In genomic region chrX:3360437-3361075, dm6 we compare ENCODE assay signal across 1 fruit fly cellular context.
A peak's percentile ranks its signal among the peaks of the same experiment; 100 is the strongest.
TF ChIP-seq lines count a peak whose summit lies in the region.

No protein-coding gene starts in this region.

TF ChIP-seq in whole organism, embryonic, 481 proteins besides CTCF, POLR2A, EP300 and RAD21 (continued from another document and continues in another):
- TF ChIP-seq CG7357 (GFP tag; IDR thresholded peaks at IDR 0.05; lab: Robert Waterston, UW) (0 out of 3 replicates have a peak, but pooled peaks have one; percentile 38), Nf-YA (GFP tag; IDR thresholded peaks at IDR 0.05; lab: Robert Waterston, UW) (no peak), CG1792 (GFP tag; optimal IDR thresholded peaks at IDR 0.05; lab: Kevin White, UChicago) (peak; percentile 32), Bgb (GFP tag; IDR thresholded peaks at IDR 0.05; lab: Robert Waterston, UW; ENCODE audit: partially characterized antibody) (no peak), CG13894 (tag; optimal IDR thresholded peaks at IDR 0.05; lab: Kevin White, UChicago) (no peak), CG10274 (GFP tag; optimal IDR thresholded peaks at IDR 0.05; lab: Kevin White, UChicago) (peak; percentile 98), gt (GFP tag; IDR thresholded peaks at IDR 0.05; lab: Robert Waterston, UW) (no peak), Dref (GFP tag; IDR thresholded peaks at IDR 0.05; lab: Robert Waterston, UW) (no peak), Antp (GFP tag; optimal IDR thresholded peaks at IDR 0.05; lab: Kevin White, UChicago) (peak; percentile 61), hkb (optimal IDR thresholded peaks at IDR 0.05; lab: Kevin White, UChicago) (no peak), hkb (GFP tag; IDR thresholded peaks at IDR 0.05; lab: Robert Waterston, UW) (peak; percentile 45), CG10267 (tag; optimal IDR thresholded peaks at IDR 0.05; lab: Kevin White, UChicago) (peak; percentile 47), CG9797 (GFP tag; optimal IDR thresholded peaks at IDR 0.05; lab: Kevin White, UChicago) (no peak), ara (GFP tag; IDR thresholded peaks at IDR 0.05; lab: Robert Waterston, UW) (no peak), CG6689 (GFP tag; IDR thresholded peaks at IDR 0.05; lab: Robert Waterston, UW) (peak; percentile 59), Hr39 (optimal IDR thresholded peaks at IDR 0.05; lab: Kevin White, UChicago) (no peak), CG12391 (tag; optimal IDR thresholded peaks at IDR 0.05; lab: Kevin White, UChicago) (peak; percentile 69), Fer1 (GFP tag; optimal IDR thresholded peaks at IDR 0.05; lab: Kevin White, UChicago) (peak; percentile 66), CG11560 (tag; IDR thresholded peaks at IDR 0.05; lab: Robert Waterston, UW) (peak; percentile 37; the same call in 1 of the 3 replicates), Meics (GFP tag; optimal IDR thresholded peaks at IDR 0.05; lab: Kevin White, UChicago) (peak; percentile 82), CG11504 (tag; optimal IDR thresholded peaks at IDR 0.05; lab: Kevin White, UChicago) (peak; percentile 81), CG2120 (GFP tag; optimal IDR thresholded peaks at IDR 0.05; lab: Kevin White, UChicago) (peak; percentile 86), Sry-δ (GFP tag; optimal IDR thresholded peaks at IDR 0.05; lab: Kevin White, UChicago) (peak; percentile 19), Opbp (GFP tag; IDR thresholded peaks at IDR 0.05; lab: Robert Waterston, UW; ENCODE audit: partially characterized antibody) (no peak), CG12071 (GFP tag; optimal IDR thresholded peaks at IDR 0.05; lab: Kevin White, UChicago) (peak; percentile 34), tgo (GFP tag; IDR thresholded peaks at IDR 0.05; lab: Robert Waterston, UW) (peak; percentile 37; the same call in 2 of the 3 replicates), phol (tag; optimal IDR thresholded peaks at IDR 0.05; lab: Kevin White, UChicago) (peak; percentile 73), CG31441 (GFP tag; IDR thresholded peaks at IDR 0.05; lab: Robert Waterston, UW) (peak; percentile 54; the same call in 1 of the 2 replicates), Mrtf (GFP tag; IDR thresholded peaks at IDR 0.05; lab: Robert Waterston, UW) (peak; percentile 30; the same call in 1 of the 3 replicates), pros (GFP tag; optimal IDR thresholded peaks at IDR 0.05; lab: Kevin White, UChicago) (no peak), CG15479 (GFP tag; optimal IDR thresholded peaks at IDR 0.05; lab: Kevin White, UChicago) (no peak), Myb (GFP tag; optimal IDR thresholded peaks at IDR 0.05; lab: Kevin White, UChicago) (peak; percentile 59), Dad (GFP tag; optimal IDR thresholded peaks at IDR 0.05; lab: Kevin White, UChicago) (no peak), CG15073 (GFP tag; optimal IDR thresholded peaks at IDR 0.05; lab: Kevin White, UChicago) (no peak), CG15601 (tag; optimal IDR thresholded peaks at IDR 0.05; lab: Kevin White, UChicago) (peak; percentile 39), CG9817 (tag; optimal IDR thresholded peaks at IDR 0.05; lab: Kevin White, UChicago) (peak; percentile 47), Lpt (GFP tag; optimal IDR thresholded peaks at IDR 0.05; lab: Kevin White, UChicago) (no peak), kay (GFP tag; optimal IDR thresholded peaks at IDR 0.05; lab: Kevin White, UChicago) (peak; percentile 8), CG42726 (GFP tag; IDR thresholded peaks at IDR 0.05; lab: Robert Waterston, UW; ENCODE audit: partially characterized antibody) (no peak), row (GFP tag; IDR thresholded peaks at IDR 0.05; lab: Robert Waterston, UW) (peak; percentile 67), usp (GFP tag; optimal IDR thresholded peaks at IDR 0.05; lab: Kevin White, UChicago) (no peak), CG17568 (GFP tag; optimal IDR thresholded peaks at IDR 0.05; lab: Kevin White, UChicago) (peak; percentile 12), CG8765 (GFP tag; IDR thresholded peaks at IDR 0.05; lab: Robert Waterston, UW) (no peak), z (GFP tag; IDR thresholded peaks at IDR 0.05; lab: Robert Waterston, UW) (no peak), peb (GFP tag; IDR thresholded peaks at IDR 0.05; lab: Robert Waterston, UW) (no peak), slbo (GFP tag; IDR thresholded peaks at IDR 0.05; lab: Robert Waterston, UW) (peak; percentile 74), cato (GFP tag; optimal IDR thresholded peaks at IDR 0.05; lab: Kevin White, UChicago; ENCODE audit: borderline replicate concordance) (no peak), E2f1 (GFP tag; IDR thresholded peaks at IDR 0.05; lab: Robert Waterston, UW) (0 out of 2 replicates have a peak, but pooled peaks have one; percentile 10), hbn (GFP tag; IDR thresholded peaks at IDR 0.05; lab: Robert Waterston, UW; ENCODE audit: partially characterized antibody) (no peak), tin (GFP tag; optimal IDR thresholded peaks at IDR 0.05; lab: Kevin White, UChicago) (peak; percentile 34), eyg (GFP tag; optimal IDR thresholded peaks at IDR 0.05; lab: Kevin White, UChicago) (peak; percentile 45), CG10462 (GFP tag; optimal IDR thresholded peaks at IDR 0.05; lab: Kevin White, UChicago) (peak; percentile 46), Oaz (GFP tag; IDR thresholded peaks at IDR 0.05; lab: Robert Waterston, UW) (no peak), CG10147 (GFP tag; optimal IDR thresholded peaks at IDR 0.05; lab: Kevin White, UChicago) (peak; percentile 82), chinmo (GFP tag; IDR thresholded peaks at IDR 0.05; lab: Robert Waterston, UW; ENCODE audit: partially characterized antibody) (no peak), CG13287 (GFP tag; IDR thresholded peaks at IDR 0.05; lab: Robert Waterston, UW; ENCODE audit: partially characterized antibody) (no peak), CG33557 (GFP tag; optimal IDR thresholded peaks at IDR 0.05; lab: Kevin White, UChicago) (no peak), dmrt99B (tag; optimal IDR thresholded peaks at IDR 0.05; lab: Kevin White, UChicago) (peak; percentile 78), disco-r (GFP tag; optimal IDR thresholded peaks at IDR 0.05; lab: Kevin White, UChicago) (peak; percentile 60), dpn (GFP tag; optimal IDR thresholded peaks at IDR 0.05; lab: Kevin White, UChicago) (peak; percentile 69 to 73), esg (GFP tag; conservative IDR thresholded peaks at IDR 0.05; lab: Robert Waterston, UW) (0 out of 2 replicates have a peak, but pooled peaks have one; percentile 13), CG12769 (tag; optimal IDR thresholded peaks at IDR 0.05; lab: Kevin White, UChicago) (peak; percentile 26), Xrp1 (GFP tag; IDR thresholded peaks at IDR 0.05; lab: Robert Waterston, UW) (peak; percentile 31; the same call in 1 of the 2 replicates), CG3847 (GFP tag; IDR thresholded peaks at IDR 0.05; lab: Robert Waterston, UW) (peak; percentile 70), Sox102F (GFP tag; optimal IDR thresholded peaks at IDR 0.05; lab: Kevin White, UChicago) (peak; percentile 68), Aef1 (GFP tag; IDR thresholded peaks at IDR 0.05; lab: Robert Waterston, UW) (peak; percentile 35; the same call in 1 of the 3 replicates), CG15269 (tag; optimal IDR thresholded peaks at IDR 0.05; lab: Kevin White, UChicago) (peak; percentile 77), fu2 (GFP tag; optimal IDR thresholded peaks at IDR 0.05; lab: Kevin White, UChicago) (peak; percentile 71), oc (tag; optimal IDR thresholded peaks at IDR 0.05; lab: Kevin White, UChicago) (no peak), fd102C (GFP tag; optimal IDR thresholded peaks at IDR 0.05; lab: Kevin White, UChicago) (no peak), CG11085 (GFP tag; IDR thresholded peaks at IDR 0.05; lab: Robert Waterston, UW) (no peak), croc (GFP tag; conservative IDR thresholded peaks at IDR 0.05; lab: Robert Waterston, UW) (no peak), CG31388 (GFP tag; optimal IDR thresholded peaks at IDR 0.05; lab: Kevin White, UChicago) (no peak), pfk (GFP tag; optimal IDR thresholded peaks at IDR 0.05; lab: Kevin White, UChicago) (no peak), CG30020 (tag; optimal IDR thresholded peaks at IDR 0.05; lab: Kevin White, UChicago) (no peak), Ssrp (tag; optimal IDR thresholded peaks at IDR 0.05; lab: Kevin White, UChicago) (peak; percentile 47), CG10654 (GFP tag; optimal IDR thresholded peaks at IDR 0.05; lab: Kevin White, UChicago) (peak; percentile 41), Elba2 (GFP tag; optimal IDR thresholded peaks at IDR 0.05; lab: Kevin White, UChicago) (no peak), ems (GFP tag; optimal IDR thresholded peaks at IDR 0.05; lab: Kevin White, UChicago) (peak; percentile 23), CG6791 (GFP tag; IDR thresholded peaks at IDR 0.05; lab: Robert Waterston, UW; ENCODE audit: partially characterized antibody) (no peak), da (GFP tag; optimal IDR thresholded peaks at IDR 0.05; lab: Kevin White, UChicago) (no peak), zfh2 (GFP tag; optimal IDR thresholded peaks at IDR 0.05; lab: Kevin White, UChicago) (peak; percentile 83), Hmx (GFP tag; optimal IDR thresholded peaks at IDR 0.05; lab: Kevin White, UChicago) (peak; percentile 60), luna (GFP tag; optimal IDR thresholded peaks at IDR 0.05; lab: Kevin White, UChicago) (peak; percentile 32), Neu2 (GFP tag; optimal IDR thresholded peaks at IDR 0.05; lab: Kevin White, UChicago; ENCODE audit: borderline replicate concordance) (no peak), danr (GFP tag; IDR thresholded peaks at IDR 0.05; lab: Robert Waterston, UW) (0 out of 2 replicates have a peak, but pooled peaks have one; percentile 31), slp2 (GFP tag; optimal IDR thresholded peaks at IDR 0.05; lab: Kevin White, UChicago) (peak; percentile 24), CG7786 (GFP tag; optimal IDR thresholded peaks at IDR 0.05; lab: Kevin White, UChicago) (peak; percentile 78), jigr1 (GFP tag; IDR thresholded peaks at IDR 0.05; lab: Robert Waterston, UW) (no peak), CG11247 (GFP tag; IDR thresholded peaks at IDR 0.05; lab: Robert Waterston, UW) (0 out of 2 replicates have a peak, but pooled peaks have one; percentile 35), CG2129 (GFP tag; IDR thresholded peaks at IDR 0.05; lab: Robert Waterston, UW; ENCODE audit: partially characterized antibody) (no peak), sc (optimal IDR thresholded peaks at IDR 0.05; lab: Kevin White, UChicago) (no peak), sc (GFP tag; optimal IDR thresholded peaks at IDR 0.05; lab: Kevin White, UChicago) (peak; percentile 25), crol (GFP tag; IDR thresholded peaks at IDR 0.05; lab: Robert Waterston, UW) (no peak), H15 (GFP tag; IDR thresholded peaks at IDR 0.05; lab: Robert Waterston, UW) (no peak), dmrt11E (tag; optimal IDR thresholded peaks at IDR 0.05; lab: Kevin White, UChicago) (peak; percentile 37), vfl (GFP tag; optimal IDR thresholded peaks at IDR 0.05; lab: Kevin White, UChicago) (peak; percentile 64), dm (GFP tag; optimal IDR thresholded peaks at IDR 0.05; lab: Kevin White, UChicago) (peak; percentile 90), fd96Cb (tag; optimal IDR thresholded peaks at IDR 0.05; lab: Kevin White, UChicago) (peak; percentile 65), sens (GFP tag; lab: Kevin White, UChicago) (peak; percentile 89), ttk (GFP tag; IDR thresholded peaks at IDR 0.05; lab: Robert Waterston, UW) (no peak), jumu (GFP tag; optimal IDR thresholded peaks at IDR 0.05; lab: Kevin White, UChicago) (peak; percentile 50), Atf6 (GFP tag; IDR thresholded peaks at IDR 0.05; lab: Robert Waterston, UW) (peak; percentile 74; the same call in 1 of the 2 replicates), HLHmδ (GFP tag; optimal IDR thresholded peaks at IDR 0.05; lab: Kevin White, UChicago) (no peak), Poxn (GFP tag; IDR thresholded peaks at IDR 0.05; lab: Robert Waterston, UW) (no peak), zen (tag; optimal IDR thresholded peaks at IDR 0.05; lab: Kevin White, UChicago) (no peak), ap (GFP tag; IDR thresholded peaks at IDR 0.05; lab: Robert Waterston, UW) (no peak), ash1 (GFP tag; optimal IDR thresholded peaks at IDR 0.05; lab: Kevin White, UChicago) (no peak), CG3726 (GFP tag; IDR thresholded peaks at IDR 0.05; lab: Robert Waterston, UW) (no peak), CG34224 (GFP tag; IDR thresholded peaks at IDR 0.05; lab: Robert Waterston, UW; ENCODE audit: partially characterized antibody) (no peak), wdn (GFP tag; IDR thresholded peaks at IDR 0.05; lab: Robert Waterston, UW) (peak; percentile 57), CG13424 (tag; optimal IDR thresholded peaks at IDR 0.05; lab: Kevin White, UChicago) (peak; percentile 71), nerfin-1 (tag; optimal IDR thresholded peaks at IDR 0.05; lab: Kevin White, UChicago) (peak; percentile 43), grau (tag; optimal IDR thresholded peaks at IDR 0.05; lab: Kevin White, UChicago) (peak; percentile 84), CG8478 (optimal IDR thresholded peaks at IDR 0.05; lab: Kevin White, UChicago) (no peak), ham (GFP tag; IDR thresholded peaks at IDR 0.05; lab: Robert Waterston, UW) (no peak), Awh (GFP tag; IDR thresholded peaks at IDR 0.05; lab: Robert Waterston, UW) (no peak), CG9727 (GFP tag; optimal IDR thresholded peaks at IDR 0.05; lab: Kevin White, UChicago) (peak; percentile 73), CG8924 (tag; optimal IDR thresholded peaks at IDR 0.05; lab: Kevin White, UChicago) (peak; percentile 79), CG7271 (tag; optimal IDR thresholded peaks at IDR 0.05; lab: Kevin White, UChicago) (no peak), CG18011 (GFP tag; optimal IDR thresholded peaks at IDR 0.05; lab: Kevin White, UChicago) (peak; percentile 20), CG4854 (GFP tag; optimal IDR thresholded peaks at IDR 0.05; lab: Kevin White, UChicago) (peak; percentile 45), CG16813 (GFP tag; IDR thresholded peaks at IDR 0.05; lab: Robert Waterston, UW; ENCODE audit: partially characterized antibody) (no peak), CG8388 (GFP tag; optimal IDR thresholded peaks at IDR 0.05; lab: Kevin White, UChicago) (peak; percentile 40), GATAe (GFP tag; conservative IDR thresholded peaks at IDR 0.05; lab: Robert Waterston, UW) (no peak), CG12659 (GFP tag; optimal IDR thresholded peaks at IDR 0.05; lab: Kevin White, UChicago) (peak; percentile 81), CkIIα-i1 (GFP tag; IDR thresholded peaks at IDR 0.05; lab: Robert Waterston, UW) (no peak), bigmax (GFP tag; optimal IDR thresholded peaks at IDR 0.05; lab: Kevin White, UChicago) (no peak), CG18262 (tag; optimal IDR thresholded peaks at IDR 0.05; lab: Kevin White, UChicago) (peak; percentile 71), CG8281 (tag; optimal IDR thresholded peaks at IDR 0.05; lab: Kevin White, UChicago) (peak; percentile 30), psq (GFP tag; optimal IDR thresholded peaks at IDR 0.05; lab: Kevin White, UChicago) (no peak), CG1603 (tag; optimal IDR thresholded peaks at IDR 0.05; lab: Kevin White, UChicago) (peak; percentile 35)
